Worm (Caenorhabditis elegans): ENCODE data around the gene rbf-1.

ce11 chrIII:6677304-6677703, 1.7 kb downstream of the rbf-1 start:
- TF ChIP-seq ztf-23 (GFP tag; IDR thresholded peaks at IDR 0.05) (no peak), flt-1 (GFP tag; IDR thresholded peaks at IDR 0.05) (no peak), med-1 (GFP tag; optimal IDR thresholded peaks at IDR 0.05; ENCODE audit: insufficient read depth) (no peak), ztf-29 (GFP tag; IDR thresholded peaks at IDR 0.05) (no peak), ref-1 (GFP tag; conservative IDR thresholded peaks at IDR 0.05) (no peak), T22C8.4 (GFP tag; IDR thresholded peaks at IDR 0.05) (no peak)
